Fruit fly (Drosophila melanogaster) whole organism, prepupa: ENCODE results near the gene gNacalpha.

Experiments
- CG10669 ChIP-seq: fragments of 200-800 bp; sonication (Bioruptor generic); optimal IDR thresholded peaks from 3 replicates; lab custom pipeline; 2018; ENCODE audit warnings: missing biosample characterization, mild to moderate bottlenecking, missing genetic modification characterization, moderate library complexity
- CG11294 ChIP-seq: fragments of 200-800 bp; sonication (Bioruptor generic); IDR thresholded peaks from 2 replicates; pipeline ENCODE4 v1.3.6; 2022; ENCODE audit warnings: missing biosample characterization, missing genetic modification characterization
- CG11762 ChIP-seq: fragments of 200-800 bp; sonication (Bioruptor generic); optimal IDR thresholded peaks from 3 replicates; lab custom pipeline; 2016; ENCODE audit warnings: missing biosample characterization, missing genetic modification characterization; ENCODE audit not compliant: insufficient read depth
- CG11902 ChIP-seq: fragments of 200-800 bp; sonication (Bioruptor generic); optimal IDR thresholded peaks from 3 replicates; lab custom pipeline; 2016; ENCODE audit warnings: missing biosample characterization, missing genetic modification characterization
- CG1621 ChIP-seq: fragments of 200-800 bp; sonication (Bioruptor generic); optimal IDR thresholded peaks from 3 replicates; lab custom pipeline; 2018; ENCODE audit warnings: missing biosample characterization, mild to moderate bottlenecking, missing genetic modification characterization
- CG16779 ChIP-seq: fragments of 200-800 bp; sonication (Bioruptor generic); optimal IDR thresholded peaks from 3 replicates; lab custom pipeline; 2017; ENCODE audit warnings: missing biosample characterization, mild to moderate bottlenecking, missing genetic modification characterization
- CG3032 ChIP-seq: fragments of 200-800 bp; optimal IDR thresholded peaks from 2 replicates; lab custom pipeline; 2019; ENCODE audit warnings: missing biosample characterization, mild to moderate bottlenecking, missing genetic modification characterization, moderate library complexity
- CG31627 ChIP-seq: fragments of 200-800 bp; sonication (Bioruptor generic); optimal IDR thresholded peaks from 3 replicates; lab custom pipeline; 2016; ENCODE audit warnings: missing biosample characterization, missing genetic modification characterization
- CG32006 ChIP-seq: fragments of 200-800 bp; sonication (Bioruptor generic); optimal IDR thresholded peaks from 3 replicates; lab custom pipeline; 2017; ENCODE audit warnings: missing biosample characterization, mild to moderate bottlenecking, missing genetic modification characterization
- CG3919 ChIP-seq: fragments of 200-800 bp; sonication (Bioruptor generic); optimal IDR thresholded peaks from 3 replicates; lab custom pipeline; 2016; ENCODE audit warnings: missing biosample characterization, missing genetic modification characterization
- CG4318 ChIP-seq: fragments of 200-800 bp; sonication (Bioruptor generic); optimal IDR thresholded peaks from 3 replicates; lab custom pipeline; 2017; ENCODE audit warnings: missing biosample characterization, mild to moderate bottlenecking, missing genetic modification characterization
- CG6276 ChIP-seq: fragments of 200-800 bp; sonication (Bioruptor generic); optimal IDR thresholded peaks from 2 replicates; lab custom pipeline; 2017; ENCODE audit warnings: missing biosample characterization, mild to moderate bottlenecking, missing genetic modification characterization
- CG6808 ChIP-seq: fragments of 200-800 bp; sonication (Bioruptor generic); optimal IDR thresholded peaks from 3 replicates; lab custom pipeline; 2017; ENCODE audit warnings: missing biosample characterization, missing genetic modification characterization, mild to moderate bottlenecking, moderate library complexity, missing genetic modification reagents
- CG6854 ChIP-seq: fragments of 200-800 bp; sonication (Bioruptor generic); optimal IDR thresholded peaks from 2 replicates; lab custom pipeline; 2017; ENCODE audit warnings: missing biosample characterization, mild to moderate bottlenecking, missing genetic modification characterization
- CG7368 ChIP-seq: fragments of 200-800 bp; sonication (Bioruptor generic); optimal IDR thresholded peaks from 3 replicates; lab custom pipeline; 2016; ENCODE audit warnings: missing biosample characterization, missing genetic modification characterization
- CG8119 ChIP-seq: fragments of 200-800 bp; sonication (Bioruptor generic); IDR thresholded peaks from 3 replicates; pipeline ENCODE4 v1.3.6; 2022; ENCODE audit warnings: missing biosample characterization, missing genetic modification characterization
- CG9139 ChIP-seq: fragments of 200-800 bp; sonication (Bioruptor generic); optimal IDR thresholded peaks from 3 replicates; lab custom pipeline; 2017; ENCODE audit warnings: missing biosample characterization, mild to moderate bottlenecking, missing genetic modification characterization
- Eip75B ChIP-seq: fragments of 200-800 bp; sonication (Bioruptor generic); optimal IDR thresholded peaks from 3 replicates; lab custom pipeline; 2016; ENCODE audit warnings: missing biosample characterization, missing genetic modification characterization
- Eip78C ChIP-seq: fragments of 200-800 bp; sonication (Bioruptor generic); peaks from one replicate; lab custom pipeline; 2016; ENCODE audit warnings: missing biosample characterization, missing genetic modification characterization
- Eip93F ChIP-seq: fragments of 200-800 bp; sonication (Bioruptor generic); optimal IDR thresholded peaks from 2 replicates; lab custom pipeline; 2016; ENCODE audit warnings: missing biosample characterization, mild to moderate bottlenecking, missing genetic modification characterization
- Ets21C ChIP-seq: fragments of 200-800 bp; sonication (Bioruptor generic); optimal IDR thresholded peaks from 3 replicates; lab custom pipeline; 2016; ENCODE audit warnings: missing biosample characterization, missing genetic modification characterization
- Ets96B ChIP-seq: fragments of 200-800 bp; optimal IDR thresholded peaks from 2 replicates; lab custom pipeline; 2019; ENCODE audit warnings: missing biosample characterization, mild to moderate bottlenecking, missing genetic modification characterization, moderate library complexity
- Gug ChIP-seq: fragments of 200-800 bp; sonication (Bioruptor generic); IDR thresholded peaks from 2 replicates; pipeline ENCODE4 v1.3.6; 2022; ENCODE audit warnings: missing biosample characterization, missing genetic modification characterization
- OdsH ChIP-seq: fragments of 200-800 bp; sonication (Bioruptor generic); optimal IDR thresholded peaks from 3 replicates; lab custom pipeline; 2016; ENCODE audit warnings: missing biosample characterization, missing genetic modification characterization
- Smox ChIP-seq: fragments of 200-800 bp; sonication (Bioruptor generic); optimal IDR thresholded peaks from 3 replicates; lab custom pipeline; 2016; ENCODE audit warnings: missing biosample characterization, missing genetic modification characterization
- Sox14 ChIP-seq: fragments of 200-800 bp; sonication (Bioruptor generic); optimal IDR thresholded peaks from 3 replicates; lab custom pipeline; 2016; ENCODE audit warnings: missing biosample characterization, missing genetic modification characterization
- achi ChIP-seq: fragments of 200-800 bp; sonication (Bioruptor generic); optimal IDR thresholded peaks from 3 replicates; lab custom pipeline; 2016; ENCODE audit warnings: missing biosample characterization, missing genetic modification characterization
- acj6 ChIP-seq: fragments of 200-800 bp; sonication (Bioruptor generic); optimal IDR thresholded peaks from 3 replicates; lab custom pipeline; 2016; ENCODE audit warnings: missing biosample characterization, missing genetic modification characterization
- cyc ChIP-seq: fragments of 200-800 bp; sonication (Bioruptor generic); optimal IDR thresholded peaks from 3 replicates; lab custom pipeline; 2016; ENCODE audit warnings: missing biosample characterization, missing genetic modification characterization
- dsx ChIP-seq: fragments of 200-800 bp; optimal IDR thresholded peaks from 3 replicates; lab custom pipeline; 2019; ENCODE audit warnings: missing biosample characterization, mild to moderate bottlenecking, missing genetic modification characterization, moderate library complexity; ENCODE audit not compliant: poor library complexity, severe bottlenecking
- eg ChIP-seq: fragments of 200-800 bp; sonication (Bioruptor generic); IDR thresholded peaks from 3 replicates; pipeline ENCODE4 v1.3.6; 2022; ENCODE audit warnings: missing biosample characterization, missing genetic modification characterization
- esn ChIP-seq: fragments of 200-800 bp; sonication (Bioruptor generic); optimal IDR thresholded peaks from 2 replicates; lab custom pipeline; 2016; ENCODE audit warnings: missing biosample characterization, mild to moderate bottlenecking, missing genetic modification characterization, moderate library complexity
- fd59A ChIP-seq: fragments of 200-800 bp; sonication (Bioruptor generic); optimal IDR thresholded peaks from 2 replicates; lab custom pipeline; 2017; ENCODE audit warnings: missing biosample characterization, mild to moderate bottlenecking, missing genetic modification characterization, missing genetic modification reagents
- fkh ChIP-seq: fragments of 200-800 bp; sonication (Bioruptor generic); optimal IDR thresholded peaks from 3 replicates; lab custom pipeline; 2017; ENCODE audit warnings: missing biosample characterization, mild to moderate bottlenecking, missing genetic modification characterization, moderate library complexity
- pdm3 ChIP-seq: fragments of 200-800 bp; sonication (Bioruptor generic); optimal IDR thresholded peaks from 3 replicates; lab custom pipeline; 2016; ENCODE audit warnings: missing biosample characterization, missing genetic modification characterization
- salr ChIP-seq, 2 experiments: fragments of 200-800 bp; sonication (Bioruptor generic); optimal IDR thresholded peaks; 3 replicates each; lab custom pipeline; 2016 to 2018; ENCODE audit warnings: missing biosample characterization in 2 of 2, missing genetic modification characterization in 2 of 2, mild to moderate bottlenecking in 1 of 2
- spab ChIP-seq: fragments of 200-800 bp; sonication (Bioruptor generic); optimal IDR thresholded peaks from 2 replicates; lab custom pipeline; 2017; ENCODE audit warnings: missing biosample characterization, mild to moderate bottlenecking, missing genetic modification characterization, missing genetic modification reagents
- svp ChIP-seq: fragments of 200-800 bp; sonication (Bioruptor generic); peaks from one replicate; lab custom pipeline; 2016; ENCODE audit warnings: missing biosample characterization, missing genetic modification characterization
- topi ChIP-seq: fragments of 200-800 bp; sonication (Bioruptor generic); optimal IDR thresholded peaks from 3 replicates; lab custom pipeline; 2016; ENCODE audit warnings: missing biosample characterization, missing genetic modification characterization
- vri ChIP-seq: fragments of 200-800 bp; sonication (Bioruptor generic); optimal IDR thresholded peaks from 3 replicates; lab custom pipeline; 2016; ENCODE audit warnings: missing biosample characterization, mild to moderate bottlenecking, missing genetic modification characterization

The gNacalpha gene

DNA sequence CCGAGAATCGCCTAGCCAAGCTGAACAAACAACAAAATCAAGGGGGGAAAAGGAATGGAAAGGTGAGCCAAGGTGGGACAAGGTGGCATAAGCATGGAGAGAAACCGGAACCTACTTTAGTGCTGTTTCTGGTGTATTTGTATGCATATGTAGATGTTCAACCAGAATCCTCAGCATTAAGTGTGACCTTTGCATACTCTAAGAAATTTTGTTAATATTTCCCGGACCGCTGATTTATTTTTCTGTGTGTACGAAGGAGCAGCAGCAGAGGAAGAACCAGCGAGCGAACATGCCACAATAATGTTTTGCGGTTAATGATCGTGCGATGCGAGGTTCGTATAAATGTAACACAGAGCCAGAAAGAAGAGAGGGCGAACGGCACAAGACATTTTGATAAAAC, 28.0 kb downstream of the gNacalpha start (continued):
- TF ChIP-seq OdsH (GFP tag; lab: Kevin White, UChicago): peak; percentile 82
- peak; percentile 79 for TF ChIP-seq Ets96B (tag; lab: Kevin White, UChicago)
- TF ChIP-seq CG11762 (GFP tag; lab: Kevin White, UChicago): peak; percentile 19
- TF ChIP-seq fd59A: peak; percentile 87
- peak; percentile 72 for TF ChIP-seq Eip75B
- peak; percentile 95 for TF ChIP-seq Eip78C (GFP tag; lab: Kevin White, UChicago)
- peak; percentile 37 for TF ChIP-seq Eip93F (GFP tag; lab: Kevin White, UChicago)
- TF ChIP-seq esn (GFP tag; lab: Kevin White, UChicago): peak; percentile 86

DNA sequence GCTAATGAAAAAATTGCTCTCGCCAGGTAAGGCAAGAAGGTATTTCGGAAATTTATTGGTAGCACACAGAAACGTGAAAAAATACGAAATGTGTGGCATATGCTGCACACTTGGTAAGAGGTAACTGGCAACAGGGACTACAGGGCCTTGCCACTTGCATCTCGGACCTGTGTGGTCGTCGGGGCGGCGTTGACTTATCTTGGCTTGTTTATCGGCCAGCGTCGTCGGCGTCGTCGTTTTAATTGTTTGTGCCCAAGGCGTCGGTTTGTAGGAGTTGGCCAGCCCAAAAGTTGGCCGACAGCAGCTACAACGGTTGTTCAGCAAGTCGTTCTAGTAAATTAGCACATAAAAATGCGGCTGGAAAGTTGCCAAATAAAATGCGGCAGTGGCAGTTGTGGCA, 29.3 kb downstream of the gNacalpha start:
- TF ChIP-seq svp (GFP tag; lab: Kevin White, UChicago) (no peak), fkh (GFP tag; lab: Kevin White, UChicago) (no peak), fd59A (no peak), Eip93F (GFP tag; lab: Kevin White, UChicago) (no peak), salr (GFP tag; optimal IDR thresholded peaks at IDR 0.05; lab: Kevin White, UChicago) (no peak), CG11762 (GFP tag; lab: Kevin White, UChicago) (no peak), CG3032 (tag; lab: Kevin White, UChicago) (no peak), CG6276 (GFP tag; lab: Kevin White, UChicago) (no peak), CG9139 (no peak), Ets96B (tag; lab: Kevin White, UChicago) (no peak)

DNA sequence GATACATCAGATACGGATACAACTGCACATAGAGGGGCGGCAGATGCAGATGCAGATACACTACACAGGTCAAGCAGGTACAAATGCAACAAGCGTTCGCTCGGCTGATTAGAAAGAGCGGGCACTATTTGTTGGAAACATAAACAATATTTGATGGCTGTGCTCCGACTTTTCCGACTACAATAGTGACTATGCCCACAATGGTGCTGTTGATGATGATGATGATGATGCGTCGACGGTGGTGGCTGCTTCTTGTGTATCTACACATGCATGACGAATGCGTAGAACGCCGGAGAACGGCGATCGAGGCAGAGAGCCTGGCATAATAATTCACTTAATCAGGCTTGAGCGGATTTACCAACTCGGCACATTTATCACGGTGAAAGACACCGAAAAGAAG, 31.0 kb downstream of the gNacalpha start:
- no peak for TF ChIP-seq CG9139
- peak; percentile 5 for TF ChIP-seq fkh (GFP tag; lab: Kevin White, UChicago)

DNA sequence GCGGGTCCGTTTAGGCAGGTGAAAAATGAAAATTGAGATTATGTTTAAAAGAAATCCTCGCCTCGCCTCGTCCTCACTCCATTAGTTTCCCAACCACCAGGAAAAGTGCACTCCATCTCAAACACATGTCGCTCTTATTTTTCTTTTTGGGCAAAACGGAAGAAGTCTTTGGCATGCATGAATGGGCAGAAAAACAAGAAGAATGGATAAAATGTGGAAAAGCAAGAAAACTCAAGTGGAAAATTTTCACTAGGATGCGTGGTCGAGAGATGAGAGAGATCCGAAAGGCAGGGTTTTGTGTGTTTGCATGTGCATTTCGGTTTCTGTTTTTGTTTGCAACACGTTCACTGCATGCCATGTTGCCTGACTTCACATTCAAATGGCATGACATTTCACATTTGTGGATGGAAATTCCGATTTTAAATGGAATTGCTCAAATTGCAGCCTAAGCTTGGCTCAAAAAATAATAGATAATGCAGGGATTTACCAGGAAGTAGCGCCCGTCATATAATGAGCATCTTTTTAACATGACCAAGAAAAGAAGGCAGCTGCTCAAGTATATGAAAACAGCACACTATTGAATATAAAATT, 31.6 kb downstream of the gNacalpha start:
- TF ChIP-seq CG11294 (GFP tag; lab: Robert Waterston, UW): no peak
- no peak for TF ChIP-seq Eip78C (GFP tag; lab: Kevin White, UChicago)
- TF ChIP-seq Ets21C (GFP tag; lab: Kevin White, UChicago): no peak
- no peak for TF ChIP-seq acj6 (GFP tag; lab: Kevin White, UChicago)
- TF ChIP-seq CG6808 (GFP tag; lab: Kevin White, UChicago): no peak
- TF ChIP-seq Eip75B: no peak
- TF ChIP-seq CG8119 (GFP tag; lab: Robert Waterston, UW): no peak
- no peak for TF ChIP-seq CG11902 (GFP tag; lab: Kevin White, UChicago)
- no peak for TF ChIP-seq CG3032 (tag; lab: Kevin White, UChicago)
- TF ChIP-seq Sox14 (GFP tag; lab: Kevin White, UChicago): no peak
- no peak for TF ChIP-seq CG16779 (tag; lab: Kevin White, UChicago)

DNA sequence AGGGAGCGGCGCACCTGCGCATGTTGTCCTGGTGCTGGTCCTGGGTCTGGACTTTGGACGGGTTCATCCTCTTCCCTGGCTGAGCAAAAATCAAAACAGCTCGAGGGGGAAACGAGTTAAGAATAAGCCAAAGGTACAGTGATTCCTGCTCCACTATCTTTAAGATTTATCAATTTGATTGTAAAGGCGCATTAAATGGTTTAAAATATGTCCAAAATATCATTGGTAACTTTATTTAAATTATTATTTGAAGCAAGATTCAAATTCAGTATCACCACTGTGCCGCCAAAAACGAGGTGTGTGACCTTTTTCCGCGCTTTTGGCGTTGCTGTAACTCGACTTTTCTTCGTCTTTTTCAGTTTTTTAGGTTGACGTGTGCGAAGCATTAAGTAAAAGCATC, 32.4 kb downstream of the gNacalpha start:
- TF ChIP-seq esn (GFP tag; lab: Kevin White, UChicago) (peak; percentile 27), Ets96B (tag; lab: Kevin White, UChicago) (no peak), Ets21C (GFP tag; lab: Kevin White, UChicago) (no peak), vri (GFP tag; lab: Kevin White, UChicago) (peak; percentile 13), CG11762 (GFP tag; lab: Kevin White, UChicago) (no peak), Sox14 (GFP tag; lab: Kevin White, UChicago) (no peak), CG1621 (tag; lab: Kevin White, UChicago) (no peak), CG3032 (tag; lab: Kevin White, UChicago) (no peak), CG4318 (GFP tag; lab: Kevin White, UChicago) (no peak), CG11294 (GFP tag; lab: Robert Waterston, UW) (no peak), CG7368 (no peak), achi (GFP tag; lab: Kevin White, UChicago) (no peak), spab (no peak), CG6854 (GFP tag; lab: Kevin White, UChicago) (no peak), Smox (GFP tag; lab: Kevin White, UChicago) (peak; percentile 33), topi (GFP tag; lab: Kevin White, UChicago) (peak; percentile 12), CG9139 (no peak), CG11902 (GFP tag; lab: Kevin White, UChicago) (no peak), CG32006 (GFP tag; lab: Kevin White, UChicago) (no peak), CG3919 (GFP tag; lab: Kevin White, UChicago) (peak; percentile 2), salr (GFP tag; optimal IDR thresholded peaks at IDR 0.05; lab: Kevin White, UChicago) (no peak), eg (no peak), CG8119 (GFP tag; lab: Robert Waterston, UW) (no peak), CG6276 (GFP tag; lab: Kevin White, UChicago) (no peak), CG10669 (GFP tag; lab: Kevin White, UChicago) (no peak), cyc (GFP tag; lab: Kevin White, UChicago) (no peak), Gug (GFP tag; lab: Robert Waterston, UW) (no peak), pdm3 (GFP tag; lab: Kevin White, UChicago) (no peak), dsx (GFP tag; lab: Kevin White, UChicago) (no peak), CG31627 (GFP tag; lab: Kevin White, UChicago) (no peak), Eip93F (GFP tag; lab: Kevin White, UChicago) (no peak)
